Worm (Caenorhabditis elegans) whole organism, early embryonic: ENCODE measurements around the gene W08F4.1.

Source experiments
- ama-1 ChIP-seq: fragments of 150-350 bp; optimal IDR thresholded peaks from 2 replicates; lab custom pipeline; 2014
- hmbx-1 ChIP-seq: sonication (generic microtip); optimal IDR thresholded peaks from 2 replicates; lab custom pipeline; 2016; ENCODE audit warnings: mild to moderate bottlenecking, missing genetic modification characterization, missing compliant biosample characterization
- pes-1 ChIP-seq: fragments of 200-800 bp; sonication (Bioruptor generic); IDR thresholded peaks from 2 replicates; pipeline ENCODE4 v1.3.6; 2022; ENCODE audit warnings: missing genetic modification reagents, missing genetic modification characterization, missing compliant biosample characterization

DNA sequence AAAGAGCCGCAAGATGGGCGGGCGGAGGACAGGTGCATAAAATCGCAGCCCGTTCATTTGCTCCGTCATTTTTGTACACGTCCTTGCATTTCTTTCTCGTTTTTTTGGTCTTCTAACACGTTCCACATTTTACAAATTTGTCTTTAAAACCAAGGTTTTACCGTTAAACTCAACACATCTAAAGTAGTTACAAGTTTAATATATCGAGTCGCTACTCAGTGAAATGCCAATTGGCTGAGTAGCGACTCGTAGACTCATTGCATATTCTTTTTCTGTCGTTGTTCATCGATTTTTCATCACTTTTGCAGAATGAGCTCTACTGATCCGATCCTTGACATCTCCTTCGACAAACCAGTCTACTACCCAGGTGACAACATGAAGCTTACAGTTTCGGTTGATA, 33.9 kb downstream of the W08F4.1 start, which contains the start of gene arrd-1:
- no peak for TF ChIP-seq ama-1 (lab: Kevin White, UChicago)
- no peak for TF ChIP-seq hmbx-1 (tag; lab: Kevin White, UChicago)
- no peak for TF ChIP-seq pes-1
